Worm (Caenorhabditis elegans) whole organism, midembryonic: ENCODE results near the gene fipr-4.

Source experiments
- T22C8.4 ChIP-seq: fragments of 200-800 bp; sonication (Bioruptor generic); IDR thresholded peaks from 2 replicates; pipeline ENCODE4 v1.3.6; 2022; ENCODE audit warnings: missing genetic modification characterization, missing compliant biosample characterization
- cog-1 ChIP-seq: sonication (generic microtip); optimal IDR thresholded peaks from 2 replicates; lab custom pipeline; 2016; ENCODE audit warnings: missing genetic modification characterization, missing compliant biosample characterization
- flt-1 ChIP-seq: fragments of 200-800 bp; sonication (Bioruptor generic); IDR thresholded peaks from 2 replicates; pipeline ENCODE4 v1.3.6; 2022; ENCODE audit warnings: missing genetic modification characterization, missing compliant biosample characterization
- klf-2 ChIP-seq: fragments of 200-800 bp; sonication (Bioruptor generic); conservative IDR thresholded peaks from 2 replicates; pipeline ENCODE4 v1.3.6; 2022; ENCODE audit warnings: missing genetic modification reagents, missing genetic modification characterization, missing compliant biosample characterization
- med-1 ChIP-seq: sonication (generic microtip); optimal IDR thresholded peaks from 2 replicates; lab custom pipeline; 2017; ENCODE audit warnings: missing genetic modification characterization, mild to moderate bottlenecking, missing compliant biosample characterization, antibody characterized with exemption, missing genetic modification reagents; ENCODE audit not compliant: insufficient read depth
- ref-1 ChIP-seq: fragments of 200-800 bp; sonication (Bioruptor generic); conservative IDR thresholded peaks from 2 replicates; pipeline ENCODE4 v1.3.6; 2022; ENCODE audit warnings: missing genetic modification reagents, missing genetic modification characterization, missing compliant biosample characterization
- tab-1 ChIP-seq: fragments of 200-800 bp; sonication (Bioruptor generic); IDR thresholded peaks from 2 replicates; pipeline ENCODE4 v1.3.6; 2022; ENCODE audit warnings: missing genetic modification characterization, missing compliant biosample characterization
- ztf-23 ChIP-seq: fragments of 200-800 bp; sonication (Bioruptor generic); IDR thresholded peaks from 2 replicates; pipeline ENCODE4 v1.3.6; 2022; ENCODE audit warnings: missing genetic modification reagents, missing genetic modification characterization, missing compliant biosample characterization
- ztf-29 ChIP-seq: fragments of 200-800 bp; sonication (Bioruptor generic); IDR thresholded peaks from 2 replicates; pipeline ENCODE4 v1.3.6; 2022; ENCODE audit warnings: missing genetic modification reagents, missing genetic modification characterization, missing compliant biosample characterization

DNA sequence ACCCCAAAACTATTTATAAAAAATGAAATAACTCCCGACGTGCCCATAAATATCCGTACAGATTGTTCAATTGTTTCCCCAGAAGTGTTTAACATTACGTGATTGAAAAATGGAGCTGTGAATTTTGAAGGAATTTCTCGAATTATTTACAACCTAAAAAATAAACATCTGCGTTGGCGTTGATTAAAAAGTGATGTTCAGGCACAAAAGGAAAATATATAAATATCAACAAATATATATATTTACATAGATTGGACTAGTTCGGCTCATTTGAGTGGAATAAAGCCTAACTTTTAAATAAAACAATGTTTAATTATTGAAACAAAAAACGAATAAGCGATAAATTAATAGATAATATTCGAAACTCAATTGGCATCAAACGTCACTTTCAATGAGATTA, 32.2 kb upstream of the fipr-4 start, which contains the start of gene sri-18:
- TF ChIP-seq ztf-29 (GFP tag; lab: Robert Waterston, UW) (no peak), ref-1 (GFP tag; lab: Robert Waterston, UW) (no peak), flt-1 (no peak), T22C8.4 (GFP tag; lab: Robert Waterston, UW) (no peak), tab-1 (GFP tag; lab: Robert Waterston, UW) (no peak), ztf-23 (no peak), med-1 (GFP tag; lab: Kevin White, UChicago) (no peak), cog-1 (no peak), klf-2 (GFP tag; lab: Robert Waterston, UW) (no peak)
